Worm (Caenorhabditis elegans): ENCODE results near the gene Y49E10.30.

Y49E10.30 gene

DNA sequence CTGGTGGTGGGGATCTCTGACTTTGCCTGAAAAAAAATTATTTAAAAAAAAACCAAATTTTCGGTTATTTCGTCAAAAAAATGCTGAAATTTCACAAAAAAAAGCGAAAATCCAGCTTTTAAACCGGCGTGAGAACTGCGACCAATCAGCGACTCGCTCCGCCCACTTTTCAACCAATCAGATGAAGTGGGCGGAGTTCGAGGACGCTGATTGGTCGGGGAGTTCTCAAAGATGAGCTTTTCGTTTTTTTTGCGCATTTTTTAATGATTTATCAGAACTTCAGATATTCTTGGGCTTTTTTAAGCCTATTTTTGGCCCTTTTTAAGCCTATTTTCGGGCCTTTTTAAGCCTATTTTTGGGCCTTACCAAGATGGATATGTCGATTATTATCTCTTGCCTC is 33.6 kb downstream of the Y49E10.30 start:
- no peak for TF ChIP-seq nhr-102 (tag; optimal IDR thresholded peaks at IDR 0.05)
- no peak for TF ChIP-seq unc-39 (tag; optimal IDR thresholded peaks at IDR 0.05)
- no peak for TF ChIP-seq nhr-237 (tag; optimal IDR thresholded peaks at IDR 0.05)
- no peak for TF ChIP-seq spr-1 (tag; optimal IDR thresholded peaks at IDR 0.05)
- TF ChIP-seq daf-16 (GFP tag; optimal IDR thresholded peaks at IDR 0.05) = no peak
- TF ChIP-seq daf-16 (tag; optimal IDR thresholded peaks at IDR 0.05) = no peak
- TF ChIP-seq T20F7.1 (GFP tag; optimal IDR thresholded peaks at IDR 0.05) = no peak
- TF ChIP-seq ceh-32 (tag; optimal IDR thresholded peaks at IDR 0.05; ENCODE audit: poor library complexity) = no peak
- TF ChIP-seq hlh-11 (tag; optimal IDR thresholded peaks at IDR 0.05) = no peak
- no peak for TF ChIP-seq duxl-1 (tag; optimal IDR thresholded peaks at IDR 0.05; ENCODE audit: poor library complexity)
- TF ChIP-seq ctbp-1 (GFP tag; IDR thresholded peaks at IDR 0.05) = no peak
- no peak for TF ChIP-seq nhr-6 (tag; optimal IDR thresholded peaks at IDR 0.05)
- no peak for TF ChIP-seq arid-1 (GFP tag; conservative IDR thresholded peaks at IDR 0.05)
- TF ChIP-seq spr-3 (GFP tag; optimal IDR thresholded peaks at IDR 0.05) = no peak

DNA sequence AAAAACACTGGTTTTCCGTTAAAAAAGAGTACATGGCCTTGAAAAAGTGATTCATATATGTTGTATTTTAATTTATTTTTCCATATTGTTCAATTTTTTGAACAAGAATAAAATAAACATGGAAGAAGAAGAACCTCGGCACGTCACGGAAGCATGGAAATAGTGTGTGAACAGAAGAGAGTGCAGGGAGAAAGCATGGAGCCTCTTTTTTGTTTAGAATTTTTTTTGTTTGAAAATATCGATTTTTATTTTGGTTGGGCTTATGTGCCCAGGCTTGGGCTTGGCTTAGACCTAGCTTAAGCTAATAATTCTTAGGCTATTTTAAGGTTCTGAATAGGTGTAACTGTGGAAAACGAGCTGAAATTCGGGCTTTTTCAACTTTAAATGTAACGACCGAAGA is 35.0 kb downstream of the Y49E10.30 start, which contains the start of gene tat-1:
Gene tat-1, minus strand, starts transcription at position 11 of the 400 bp plus-strand sequence.
- TF ChIP-seq pha-4 (GFP tag; IDR thresholded peaks at IDR 0.05) = no peak
- TF ChIP-seq pha-4 (tag; optimal IDR thresholded peaks at IDR 0.05) = peak; percentile 42
- no peak for TF ChIP-seq saeg-2 (GFP tag; IDR thresholded peaks at IDR 0.05)
- TF ChIP-seq daf-16 (GFP tag; optimal IDR thresholded peaks at IDR 0.05) = no peak
- peak; percentile 33 for TF ChIP-seq daf-16 (tag; optimal IDR thresholded peaks at IDR 0.05)
- TF ChIP-seq attf-4 (tag; optimal IDR thresholded peaks at IDR 0.05) = no peak
- TF ChIP-seq daf-8 (GFP tag; IDR thresholded peaks at IDR 0.05) = no peak
- no peak for TF ChIP-seq pqm-1 (tag; optimal IDR thresholded peaks at IDR 0.05)
- no peak for TF ChIP-seq hmg-1.1 (GFP tag; IDR thresholded peaks at IDR 0.05)
- no peak for TF ChIP-seq nhr-77 (tag; optimal IDR thresholded peaks at IDR 0.05)
- no peak for TF ChIP-seq ces-1 (GFP tag; optimal IDR thresholded peaks at IDR 0.05)

DNA sequence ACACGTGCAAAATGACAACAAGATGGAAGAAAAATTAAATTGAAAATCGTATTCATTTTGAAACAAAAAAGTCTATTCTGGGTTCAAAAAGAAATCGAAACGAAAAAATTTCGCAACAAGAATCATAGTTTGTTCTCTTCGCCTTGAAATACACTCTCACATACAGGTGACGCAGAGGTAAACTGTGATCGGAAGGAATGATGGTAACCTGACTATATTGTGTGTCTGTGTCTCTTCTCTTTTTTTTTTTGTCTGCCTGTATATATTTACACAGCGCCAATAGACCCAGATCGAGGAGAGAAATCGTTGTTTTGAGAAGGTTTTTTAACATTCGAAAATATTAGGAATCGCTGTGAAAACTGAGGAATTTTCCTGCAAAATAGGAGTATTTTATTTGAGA is 37.4 kb downstream of the Y49E10.30 start:
- TF ChIP-seq madf-5 (GFP tag; IDR thresholded peaks at IDR 0.05) = no peak
- TF ChIP-seq dpl-1 (GFP tag; optimal IDR thresholded peaks at IDR 0.05) = peak; percentile 49
- TF ChIP-seq Y75B8A.6 (GFP tag; IDR thresholded peaks at IDR 0.05) = no peak
- TF ChIP-seq pqm-1 (tag; optimal IDR thresholded peaks at IDR 0.05) = peak; percentile 70
- TF ChIP-seq lsy-2 (tag; optimal IDR thresholded peaks at IDR 0.05) = peak in 1 of 2 experiments; percentile 44
- peak in 1 of 2 experiments; percentile 7 for TF ChIP-seq unc-62 (GFP tag; optimal IDR thresholded peaks at IDR 0.05 in 1 of 2)
- TF ChIP-seq unc-62 (tag; optimal IDR thresholded peaks at IDR 0.05) = no peak
- no peak for TF ChIP-seq daf-16 (GFP tag; optimal IDR thresholded peaks at IDR 0.05)
- TF ChIP-seq daf-16 (tag; optimal IDR thresholded peaks at IDR 0.05) = peak; percentile 44
- peak; percentile 68 for TF ChIP-seq dmd-6 (GFP tag; IDR thresholded peaks at IDR 0.05)
- TF ChIP-seq mxl-3 (GFP tag; optimal IDR thresholded peaks at IDR 0.05) = no peak
- peak; percentile 41 for TF ChIP-seq mep-1 (tag; optimal IDR thresholded peaks at IDR 0.05)
- peak; percentile 83 for TF ChIP-seq nhr-6 (tag; optimal IDR thresholded peaks at IDR 0.05)
- TF ChIP-seq ztf-7 (tag; optimal IDR thresholded peaks at IDR 0.05) = no peak
- no peak for TF ChIP-seq F44E2.7 (GFP tag; IDR thresholded peaks at IDR 0.05)
- peak; percentile 89 for TF ChIP-seq nhr-28 (tag; optimal IDR thresholded peaks at IDR 0.05)
- peak; percentile 72 for TF ChIP-seq dve-1 (tag; optimal IDR thresholded peaks at IDR 0.05; ENCODE audit: insufficient read depth)
- peak; percentile 66 for TF ChIP-seq hlh-11 (tag; optimal IDR thresholded peaks at IDR 0.05)
- TF ChIP-seq pha-4 (GFP tag; IDR thresholded peaks at IDR 0.05) = no peak
- peak; percentile 63 for TF ChIP-seq pha-4 (tag; optimal IDR thresholded peaks at IDR 0.05)
- TF ChIP-seq hlh-30 (tag; optimal IDR thresholded peaks at IDR 0.05; ENCODE audit: insufficient read depth) = peak; percentile 85
- TF ChIP-seq lir-3 (tag; optimal IDR thresholded peaks at IDR 0.05) = no peak
- peak; percentile 70 for TF ChIP-seq nhr-77 (tag; optimal IDR thresholded peaks at IDR 0.05)
- peak; percentile 35 for TF ChIP-seq mes-2 (tag; optimal IDR thresholded peaks at IDR 0.05; ENCODE audit: poor library complexity, severe bottlenecking)

Data from whole organism, L4 larva.